Worm (Caenorhabditis elegans) whole organism, L4 larva: ENCODE results near the gene Y105C5A.8.

Source experiments
- F10B5.3 ChIP-seq: sonication (generic microtip); optimal IDR thresholded peaks from 2 replicates; lab custom pipeline; 2016; ENCODE audit warnings: mild to moderate bottlenecking, missing genetic modification characterization, missing compliant biosample characterization
- F37D6.2 ChIP-seq: sonication (generic microtip); optimal IDR thresholded peaks from 2 replicates; lab custom pipeline; 2016; ENCODE audit warnings: mild to moderate bottlenecking, missing genetic modification characterization, missing compliant biosample characterization
- T20F7.1 ChIP-seq: fragments of 200-800 bp; sonication (Bioruptor generic); optimal IDR thresholded peaks from 2 replicates; lab custom pipeline; 2018; ENCODE audit warnings: mild to moderate bottlenecking, missing genetic modification characterization, missing compliant biosample characterization
- Y48G9A.11 ChIP-seq: fragments of 200-800 bp; sonication (Bioruptor generic); IDR thresholded peaks from 2 replicates; pipeline ENCODE4 v1.3.6; 2022; ENCODE audit warnings: missing genetic modification reagents, missing genetic modification characterization, missing compliant biosample characterization
- ZK337.2 ChIP-seq: fragments of 200-800 bp; sonication (Bioruptor generic); IDR thresholded peaks from 2 replicates; pipeline ENCODE4 v1.3.6; 2022; ENCODE audit warnings: missing genetic modification reagents, missing genetic modification characterization, missing compliant biosample characterization
- ama-1 ChIP-seq: fragments of 150-350 bp; optimal IDR thresholded peaks from 2 replicates; lab custom pipeline; 2014; ENCODE audit warnings: inconsistent platforms, mixed read lengths
- arid-1 ChIP-seq: fragments of 200-800 bp; sonication (Bioruptor generic); conservative IDR thresholded peaks from 2 replicates; pipeline ENCODE4 v1.3.6; 2022; ENCODE audit warnings: missing genetic modification reagents, missing genetic modification characterization, missing compliant biosample characterization
- ceh-28 ChIP-seq: fragments of 150-350 bp; optimal IDR thresholded peaks from 2 replicates; lab custom pipeline; 2014; ENCODE audit warnings: missing biosample characterization, missing genetic modification reagents, missing genetic modification characterization
- ceh-82 ChIP-seq: sonication (generic microtip); optimal IDR thresholded peaks from 2 replicates; lab custom pipeline; 2017; ENCODE audit warnings: missing biosample characterization, missing genetic modification characterization
- daf-16 ChIP-seq, 3 experiments: sonication (generic microtip); optimal IDR thresholded peaks; 2 replicates each; lab custom pipeline; 2016 to 2017; ENCODE audit warnings: missing genetic modification characterization in 3 of 3, missing genetic modification reagents in 3 of 3, mild to moderate bottlenecking in 2 of 3, missing compliant biosample characterization in 2 of 3, missing biosample characterization in 1 of 3, moderate library complexity in 1 of 3
- daf-8 ChIP-seq: fragments of 200-800 bp; sonication (Bioruptor generic); IDR thresholded peaks from 2 replicates; pipeline ENCODE4 v1.3.6; 2022; ENCODE audit warnings: missing genetic modification characterization, missing compliant biosample characterization
- dpl-1 ChIP-seq: fragments of 150-350 bp; optimal IDR thresholded peaks from 2 replicates; lab custom pipeline; 2014; ENCODE audit warnings: missing biosample characterization, missing genetic modification reagents, missing genetic modification characterization
- duxl-1 ChIP-seq: sonication (generic microtip); optimal IDR thresholded peaks from 2 replicates; lab custom pipeline; 2016; ENCODE audit warnings: mild to moderate bottlenecking, missing genetic modification characterization, moderate library complexity, missing compliant biosample characterization; ENCODE audit not compliant: poor library complexity
- dve-1 ChIP-seq: sonication (generic microtip); optimal IDR thresholded peaks from 2 replicates; lab custom pipeline; 2017; ENCODE audit warnings: antibody characterized with exemption, mild to moderate bottlenecking, missing genetic modification characterization, missing compliant biosample characterization; ENCODE audit not compliant: insufficient read depth
- fkh-10 ChIP-seq: fragments of 150-350 bp; optimal IDR thresholded peaks from 2 replicates; lab custom pipeline; 2014; ENCODE audit warnings: missing biosample characterization, missing genetic modification reagents, missing genetic modification characterization
- hlh-30 ChIP-seq: sonication (generic microtip); optimal IDR thresholded peaks from 2 replicates; lab custom pipeline; 2017; ENCODE audit warnings: antibody characterized with exemption, mild to moderate bottlenecking, missing genetic modification characterization, missing compliant biosample characterization; ENCODE audit not compliant: insufficient read depth
- hmg-1.1 ChIP-seq: fragments of 200-800 bp; sonication (Bioruptor generic); IDR thresholded peaks from 2 replicates; pipeline ENCODE4 v1.3.6; 2022; ENCODE audit warnings: missing genetic modification reagents, missing genetic modification characterization, missing compliant biosample characterization
- jun-1 ChIP-seq: fragments of 150-350 bp; optimal IDR thresholded peaks from 2 replicates; lab custom pipeline; 2014; ENCODE audit warnings: missing biosample characterization, missing genetic modification reagents, missing genetic modification characterization
- lin-38 ChIP-seq: fragments of 200-800 bp; sonication (Bioruptor generic); IDR thresholded peaks from 2 replicates; pipeline ENCODE4 v1.3.6; 2022; ENCODE audit warnings: missing genetic modification reagents, missing genetic modification characterization, missing compliant biosample characterization
- lin-39 ChIP-seq: fragments of 150-350 bp; optimal IDR thresholded peaks from 2 replicates; lab custom pipeline; 2014; ENCODE audit warnings: missing biosample characterization, missing genetic modification reagents, missing genetic modification characterization
- lsy-2 ChIP-seq, 2 experiments: fragments of 150-350 bp in 1 of 2; sonication (generic microtip) in 1 of 2; optimal IDR thresholded peaks; 2 replicates each; lab custom pipeline; 2014 to 2017; ENCODE audit warnings: missing biosample characterization in 2 of 2, missing genetic modification characterization in 2 of 2
- mdl-1 ChIP-seq, 2 experiments: fragments of 150-350 bp in 1 of 2; sonication (generic microtip) in 1 of 2; optimal IDR thresholded peaks; 2 replicates each; lab custom pipeline; 2014 to 2017; ENCODE audit warnings: missing biosample characterization in 2 of 2, missing genetic modification characterization in 2 of 2
- mep-1 ChIP-seq: fragments of 150-350 bp; sonication (generic microtip); optimal IDR thresholded peaks from 3 replicates; lab custom pipeline; 2014; ENCODE audit warnings: missing biosample characterization, missing genetic modification characterization
- mxl-2 ChIP-seq: fragments of 200-800 bp; sonication (Bioruptor generic); conservative IDR thresholded peaks from 2 replicates; pipeline ENCODE4 v1.3.6; 2022; ENCODE audit warnings: missing genetic modification reagents, missing genetic modification characterization, missing compliant biosample characterization
- nhr-102 ChIP-seq: sonication (generic microtip); optimal IDR thresholded peaks from 2 replicates; lab custom pipeline; 2016; ENCODE audit warnings: mild to moderate bottlenecking, missing genetic modification characterization, moderate library complexity, missing compliant biosample characterization
- nhr-11 ChIP-seq: fragments of 150-350 bp; optimal IDR thresholded peaks from 2 replicates; lab custom pipeline; 2014; ENCODE audit warnings: missing biosample characterization, missing genetic modification characterization
- nhr-111 ChIP-seq: fragments of 200-800 bp; sonication (Bioruptor generic); optimal IDR thresholded peaks from 2 replicates; lab custom pipeline; 2018; ENCODE audit warnings: mild to moderate bottlenecking, missing genetic modification characterization, missing compliant biosample characterization
- nhr-25 ChIP-seq: sonication (generic microtip); optimal IDR thresholded peaks from 2 replicates; lab custom pipeline; 2017; ENCODE audit warnings: missing genetic modification characterization, mild to moderate bottlenecking, missing compliant biosample characterization, antibody characterized with exemption, moderate library complexity, borderline replicate concordance; ENCODE audit not compliant: insufficient read depth
- nhr-48 ChIP-seq: sonication (generic microtip); optimal IDR thresholded peaks from 2 replicates; lab custom pipeline; 2016; ENCODE audit warnings: mild to moderate bottlenecking, missing genetic modification characterization, missing compliant biosample characterization
- nhr-6 ChIP-seq: fragments of 150-350 bp; optimal IDR thresholded peaks from 2 replicates; lab custom pipeline; 2014; ENCODE audit warnings: missing biosample characterization, missing genetic modification characterization
- pha-4 ChIP-seq, 2 experiments: fragments of 150-350 bp in 1 of 2; fragments of 200-800 bp in 1 of 2; sonication (Bioruptor generic) in 1 of 2; IDR thresholded peaks in 1 of 2; optimal IDR thresholded peaks in 1 of 2; 2 replicates each; pipeline versions ENCODE4 v1.3.6 to Lab custom; 2014 to 2022; ENCODE audit warnings: missing genetic modification characterization in 2 of 2, missing genetic modification reagents in 2 of 2, missing biosample characterization in 1 of 2, missing compliant biosample characterization in 1 of 2
- php-3 ChIP-seq: fragments of 200-800 bp; sonication (Bioruptor generic); IDR thresholded peaks from 2 replicates; pipeline ENCODE4 v1.3.6; 2022; ENCODE audit warnings: missing genetic modification reagents, missing genetic modification characterization, missing compliant biosample characterization
- rbr-2 ChIP-seq: sonication (generic microtip); optimal IDR thresholded peaks from 2 replicates; lab custom pipeline; 2016; ENCODE audit warnings: missing genotype, missing genetic modification characterization, missing compliant biosample characterization
- saeg-2 ChIP-seq: fragments of 200-800 bp; sonication (Bioruptor generic); IDR thresholded peaks from 2 replicates; pipeline ENCODE4 v1.3.6; 2022; ENCODE audit warnings: missing genetic modification reagents, missing genetic modification characterization, missing compliant biosample characterization
- skn-1 ChIP-seq: fragments of 150-350 bp; optimal IDR thresholded peaks from 2 replicates; lab custom pipeline; 2014; ENCODE audit warnings: missing biosample characterization, missing genetic modification characterization
- snpc-1.2 ChIP-seq: fragments of 200-800 bp; sonication (Bioruptor generic); IDR thresholded peaks from 2 replicates; pipeline ENCODE4 v1.3.6; 2022; ENCODE audit warnings: missing genetic modification reagents, missing genetic modification characterization, missing compliant biosample characterization
- spr-1 ChIP-seq: sonication (generic microtip); optimal IDR thresholded peaks from 2 replicates; lab custom pipeline; 2016; ENCODE audit warnings: mild to moderate bottlenecking, missing genetic modification characterization, missing compliant biosample characterization
- unc-62 ChIP-seq, 3 experiments: fragments of 150-350 bp in 1 of 3; sonication (generic microtip); optimal IDR thresholded peaks in 2 of 3; peaks in 1 of 3; 1 replicate in 1 of 3; 2 replicates in 2 of 3; lab custom pipeline; 2014 to 2017; ENCODE audit warnings: missing biosample characterization in 3 of 3, missing genetic modification characterization in 3 of 3, missing genetic modification reagents in 3 of 3, missing genotype in 1 of 3
- zag-1 ChIP-seq: fragments of 150-350 bp; optimal IDR thresholded peaks from 2 replicates; lab custom pipeline; 2014; ENCODE audit warnings: missing biosample characterization, missing genetic modification characterization
- zfp-3 ChIP-seq: fragments of 200-800 bp; sonication (Bioruptor generic); conservative IDR thresholded peaks from 2 replicates; pipeline ENCODE4 v1.3.6; 2022; ENCODE audit warnings: missing genetic modification reagents, missing genetic modification characterization, missing compliant biosample characterization
- ztf-7 ChIP-seq: fragments of 150-350 bp; optimal IDR thresholded peaks from 2 replicates; lab custom pipeline; 2014; ENCODE audit warnings: missing biosample characterization, missing genetic modification characterization

Gene Y105C5A.8

ce11 chrIV:15570770-15571169 lies 46.1 kb downstream of the Y105C5A.8 start:
- TF ChIP-seq ceh-28 (tag; lab: Kevin White, UChicago), result peak; percentile 74
- peak; percentile 92 to 98 for TF ChIP-seq lsy-2 (tag; optimal IDR thresholded peaks at IDR 0.05; lab: Kevin White, UChicago)
- peak; percentile 75 for TF ChIP-seq snpc-1.2 (GFP tag; lab: Robert Waterston, UW)
- peak; percentile 32 for TF ChIP-seq T20F7.1 (GFP tag; lab: Kevin White, UChicago)
- 0 out of 2 replicates have a peak, but pooled peaks have one; percentile 25 for TF ChIP-seq arid-1 (GFP tag; lab: Robert Waterston, UW)
- TF ChIP-seq ZK337.2 (GFP tag; lab: Robert Waterston, UW), result no peak
- TF ChIP-seq lin-39 (tag; lab: Kevin White, UChicago), result no peak
- TF ChIP-seq spr-1 (tag; lab: Kevin White, UChicago), result peak; percentile 67
- TF ChIP-seq F10B5.3, result peak; percentile 84
- TF ChIP-seq nhr-25 (tag; lab: Kevin White, UChicago), result peak; percentile 54
- TF ChIP-seq ama-1 (lab: Kevin White, UChicago), result no peak
- peak; percentile 78 for TF ChIP-seq dve-1 (tag; lab: Kevin White, UChicago)
- TF ChIP-seq nhr-11, result peak; percentile 75
- peak; percentile 49 for TF ChIP-seq F37D6.2 (tag; lab: Kevin White, UChicago)
- peak; percentile 90 for TF ChIP-seq hlh-30 (tag; lab: Kevin White, UChicago)
- no peak for TF ChIP-seq zag-1 (tag; lab: Kevin White, UChicago)
- peak; percentile 80 for TF ChIP-seq nhr-48 (tag; lab: Kevin White, UChicago)
- TF ChIP-seq unc-62 (GFP tag; optimal IDR thresholded peaks at IDR 0.05 in 1 of 2; lab: Kevin White, UChicago), result peak in 1 of 2 experiments; percentile 96
- no peak for TF ChIP-seq unc-62 (tag; optimal IDR thresholded peaks at IDR 0.05; lab: Kevin White, UChicago)
- TF ChIP-seq mep-1 (tag; lab: Kevin White, UChicago), result peak; percentile 80
- 0 out of 2 replicates have a peak, but pooled peaks have one; percentile 47 for TF ChIP-seq zfp-3 (GFP tag; lab: Robert Waterston, UW)
- TF ChIP-seq nhr-111 (GFP tag; lab: Kevin White, UChicago), result no peak
- no peak for TF ChIP-seq php-3 (GFP tag; lab: Robert Waterston, UW)
- no peak for TF ChIP-seq Y48G9A.11
- TF ChIP-seq daf-16 (GFP tag; optimal IDR thresholded peaks at IDR 0.05; lab: Kevin White, UChicago), result peak; percentile 15 to 52
- TF ChIP-seq daf-16 (tag; optimal IDR thresholded peaks at IDR 0.05; lab: Kevin White, UChicago), result peak; percentile 61
- TF ChIP-seq ceh-82, result no peak
- TF ChIP-seq mxl-2 (GFP tag; lab: Robert Waterston, UW), result 0 out of 2 replicates have a peak, but pooled peaks have one; percentile 26
- TF ChIP-seq ztf-7 (tag; lab: Kevin White, UChicago), result peak; percentile 40
- peak; percentile 56; the same call in 1 of the 2 replicates for TF ChIP-seq pha-4 (GFP tag; IDR thresholded peaks at IDR 0.05; lab: Robert Waterston, UW)
- no peak for TF ChIP-seq pha-4 (tag; optimal IDR thresholded peaks at IDR 0.05; lab: Kevin White, UChicago)
- TF ChIP-seq skn-1, result no peak
- peak; percentile 87 for TF ChIP-seq rbr-2 (tag; lab: Kevin White, UChicago)
- peak in 1 of 2 experiments; percentile 50 for TF ChIP-seq mdl-1 (tag; optimal IDR thresholded peaks at IDR 0.05; lab: Kevin White, UChicago)
- peak; percentile 56; the same call in 1 of the 2 replicates for TF ChIP-seq lin-38 (GFP tag; lab: Robert Waterston, UW)
- TF ChIP-seq duxl-1 (tag; lab: Kevin White, UChicago), result peak; percentile 98
- 0 out of 2 replicates have a peak, but pooled peaks have one; percentile 50 for TF ChIP-seq saeg-2 (GFP tag; lab: Robert Waterston, UW)
- TF ChIP-seq hmg-1.1 (GFP tag; lab: Robert Waterston, UW), result peak; percentile 89
- TF ChIP-seq jun-1 (tag; lab: Kevin White, UChicago), result peak; percentile 70
- TF ChIP-seq nhr-102 (tag; lab: Kevin White, UChicago), result peak; percentile 88
- peak; percentile 64 for TF ChIP-seq dpl-1 (GFP tag; lab: Kevin White, UChicago)
- TF ChIP-seq fkh-10, result peak; percentile 49
- TF ChIP-seq nhr-6 (tag; lab: Kevin White, UChicago), result peak; percentile 64
- no peak for TF ChIP-seq daf-8 (GFP tag; lab: Robert Waterston, UW)
